Fruit fly (Drosophila melanogaster): ENCODE measurements around the gene CG4702.

Gene CG4702

dm6 chr3R:12128151-12128970 lies at the start of gene CG4702:
Gene CG4702 (minus strand): TSS chr3R:12128201.
- TF ChIP-seq CG17801 (GFP tag; optimal IDR thresholded peaks at IDR 0.05; ENCODE audit: partially characterized antibody) = no peak

- no peak for TF ChIP-seq CG17801 (GFP tag; optimal IDR thresholded peaks at IDR 0.05; ENCODE audit: partially characterized antibody)
Measured at dm6 chr3R:12168348-12168747, 40.3 kb upstream of the CG4702 start.

dm6 chr3R:12166086-12166485 lies 38.1 kb upstream of the CG4702 start, which contains the start of gene Cpn:
Gene Cpn (minus strand): TSS chr3R:12166186.
- no peak for TF ChIP-seq CG17801 (GFP tag; optimal IDR thresholded peaks at IDR 0.05; ENCODE audit: partially characterized antibody)

dm6 chr3R:12158495-12158894 lies 30.5 kb upstream of the CG4702 start, which contains the start of gene dpr15:
Gene dpr15 (minus strand): TSS chr3R:12158595.
- no peak for TF ChIP-seq CG17801 (GFP tag; optimal IDR thresholded peaks at IDR 0.05; ENCODE audit: partially characterized antibody)

- no peak for TF ChIP-seq CG17801 (GFP tag; optimal IDR thresholded peaks at IDR 0.05; ENCODE audit: partially characterized antibody)
Measured at dm6 chr3R:12125431-12126027, 2.5 kb downstream of the CG4702 start.

dm6 chr3R:12124843-12125242 lies 3.2 kb downstream of the CG4702 start:
- TF ChIP-seq CG17801 (GFP tag; optimal IDR thresholded peaks at IDR 0.05; ENCODE audit: partially characterized antibody) = no peak

dm6 chr3R:12121161-12121560 lies 6.8 kb downstream of the CG4702 start:
- no peak for TF ChIP-seq CG17801 (GFP tag; optimal IDR thresholded peaks at IDR 0.05; ENCODE audit: partially characterized antibody)

dm6 chr3R:12113700-12114099 lies 14.3 kb downstream of the CG4702 start:
- TF ChIP-seq CG17801 (GFP tag; optimal IDR thresholded peaks at IDR 0.05; ENCODE audit: partially characterized antibody) = no peak

- TF ChIP-seq CG17801 (GFP tag; optimal IDR thresholded peaks at IDR 0.05; ENCODE audit: partially characterized antibody) = no peak
Measured at dm6 chr3R:12094588-12094987, 33.4 kb downstream of the CG4702 start, which contains the start of gene dpr17. Gene dpr17 (plus strand): TSS chr3R:12094876.

dm6 chr3R:12090549-12090948 lies 37.5 kb downstream of the CG4702 start, which contains the start of gene ATP8B:
Gene ATP8B (minus strand): TSS chr3R:12090612.
- peak; percentile 39 for TF ChIP-seq CG17801 (GFP tag; optimal IDR thresholded peaks at IDR 0.05; ENCODE audit: partially characterized antibody)

- no peak for TF ChIP-seq CG17801 (GFP tag; optimal IDR thresholded peaks at IDR 0.05; ENCODE audit: partially characterized antibody)
Measured at dm6 chr3R:12083537-12083936, 44.5 kb downstream of the CG4702 start.

dm6 chr3R:12080370-12080968 lies 47.5 kb downstream of the CG4702 start:
- TF ChIP-seq CG17801 (GFP tag; optimal IDR thresholded peaks at IDR 0.05; ENCODE audit: partially characterized antibody) = no peak

- no peak for TF ChIP-seq CG17801 (GFP tag; optimal IDR thresholded peaks at IDR 0.05; ENCODE audit: partially characterized antibody)
Measured at dm6 chr3R:12078961-12079360, 49.0 kb downstream of the CG4702 start.

Measured in ovary, adult (tissue).